Fruit fly (Drosophila melanogaster): ENCODE data around the gene CG8132.

DNA sequence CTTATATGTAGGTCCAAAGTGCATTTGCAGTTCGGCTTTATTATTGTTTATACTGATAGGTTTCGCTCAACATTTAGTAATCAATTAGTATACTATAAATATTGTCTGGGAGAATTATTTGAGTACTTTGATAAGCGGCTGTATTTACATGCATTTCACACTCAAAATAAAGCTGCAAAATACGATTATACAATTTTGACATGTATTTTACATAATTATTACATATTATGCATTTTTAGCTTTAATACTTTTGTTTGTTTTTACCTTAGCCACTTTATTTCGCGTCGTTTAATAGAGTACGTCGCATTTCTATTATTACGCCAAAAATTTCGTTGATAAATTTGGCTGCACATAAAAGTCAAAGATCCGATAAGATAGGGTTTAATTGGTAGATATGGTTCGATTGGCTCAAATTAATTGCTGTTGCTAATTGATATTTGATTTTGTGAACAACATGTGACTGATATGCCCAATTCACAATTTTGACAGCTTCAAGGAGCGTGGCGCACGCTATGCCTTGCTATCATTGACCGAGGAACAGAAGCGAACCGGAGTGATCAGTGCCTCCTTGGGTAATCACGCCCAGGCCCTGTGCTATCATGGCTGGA lies 35.3 kb upstream of the CG8132 start:
- TF ChIP-seq CG4282 (GFP tag; optimal IDR thresholded peaks at IDR 0.05), result no peak
- no peak for TF ChIP-seq CG11398 (GFP tag; optimal IDR thresholded peaks at IDR 0.05)
- no peak for TF ChIP-seq CHES-1-like (GFP tag; optimal IDR thresholded peaks at IDR 0.05)
- no peak for TF ChIP-seq CG9797 (GFP tag; optimal IDR thresholded peaks at IDR 0.05)
- TF ChIP-seq Lhr (GFP tag; optimal IDR thresholded peaks at IDR 0.05), result no peak
- TF ChIP-seq CG2202 (tag; optimal IDR thresholded peaks at IDR 0.05), result no peak
- TF ChIP-seq CG31365 (tag; optimal IDR thresholded peaks at IDR 0.05), result no peak
- no peak for TF ChIP-seq lola (GFP tag; optimal IDR thresholded peaks at IDR 0.05)
- no peak for TF ChIP-seq dan (GFP tag; IDR thresholded peaks at IDR 0.05)
- no peak for TF ChIP-seq CG17612 (GFP tag; IDR thresholded peaks at IDR 0.05)
- peak; percentile 5 for TF ChIP-seq CG6813 (GFP tag; optimal IDR thresholded peaks at IDR 0.05)
- no peak for TF ChIP-seq CG10543 (GFP tag; optimal IDR thresholded peaks at IDR 0.05)
